Fruit fly (Drosophila melanogaster): Measurements from ENCODE around the gene CG43725.

CG43725 gene

dm6 chr2L:11123499-11123898, 48.2 kb downstream of the CG43725 start, which contains the start of the genes Csl4 and Nup160 (continued):
- TF ChIP-seq Awh (GFP tag; IDR thresholded peaks at IDR 0.05) (peak; percentile 55; the same call in 1 of the 2 replicates), Aef1 (GFP tag; IDR thresholded peaks at IDR 0.05) (peak; percentile 60; the same call in 1 of the 3 replicates), D (optimal IDR thresholded peaks at IDR 0.05) (no peak), D (GFP tag; optimal IDR thresholded peaks at IDR 0.05) (no peak), pho (GFP tag; optimal IDR thresholded peaks at IDR 0.05) (peak; percentile 85), CG6683 (GFP tag; optimal IDR thresholded peaks at IDR 0.05) (peak; percentile 40), CG15479 (GFP tag; optimal IDR thresholded peaks at IDR 0.05) (no peak), Lpt (GFP tag; optimal IDR thresholded peaks at IDR 0.05) (no peak), pros (GFP tag; optimal IDR thresholded peaks at IDR 0.05) (no peak), ara (GFP tag; IDR thresholded peaks at IDR 0.05) (peak; percentile 75), CG30403 (GFP tag; optimal IDR thresholded peaks at IDR 0.05) (peak; percentile 89), CG5245 (GFP tag; optimal IDR thresholded peaks at IDR 0.05) (peak; percentile 69), wdn (GFP tag; IDR thresholded peaks at IDR 0.05) (peak; percentile 56; the same call in 1 of the 2 replicates), CG30020 (tag; optimal IDR thresholded peaks at IDR 0.05) (peak; percentile 73), tup (GFP tag; optimal IDR thresholded peaks at IDR 0.05) (peak; percentile 68), YL-1 (GFP tag; optimal IDR thresholded peaks at IDR 0.05) (peak; percentile 84), crol (GFP tag; IDR thresholded peaks at IDR 0.05) (no peak), CG3281 (GFP tag; optimal IDR thresholded peaks at IDR 0.05) (peak; percentile 72), slou (GFP tag; optimal IDR thresholded peaks at IDR 0.05) (peak; percentile 78), Mrtf (GFP tag; IDR thresholded peaks at IDR 0.05) (no peak), CG9932 (GFP tag; IDR thresholded peaks at IDR 0.05) (peak; percentile 83), CG11456 (GFP tag; IDR thresholded peaks at IDR 0.05) (peak; percentile 82), Ptx1 (GFP tag; IDR thresholded peaks at IDR 0.05) (peak; percentile 74), CG15269 (tag; optimal IDR thresholded peaks at IDR 0.05) (no peak), trh (GFP tag; optimal IDR thresholded peaks at IDR 0.05) (peak; percentile 28), Nf-YC (tag; optimal IDR thresholded peaks at IDR 0.05) (no peak), NC2β (GFP tag; optimal IDR thresholded peaks at IDR 0.05) (peak; percentile 76), oc (tag; optimal IDR thresholded peaks at IDR 0.05) (no peak), CG43689 (GFP tag; IDR thresholded peaks at IDR 0.05) (no peak; the same call in 1 of the 2 replicates), yki (optimal IDR thresholded peaks at IDR 0.05) (no peak), Vsx1 (GFP tag; optimal IDR thresholded peaks at IDR 0.05) (no peak), danr (GFP tag; IDR thresholded peaks at IDR 0.05) (no peak), Lim3 (GFP tag; IDR thresholded peaks at IDR 0.05) (no peak), lov (optimal IDR thresholded peaks at IDR 0.05) (no peak), lov (GFP tag; IDR thresholded peaks at IDR 0.05) (no peak), CG32772 (GFP tag; IDR thresholded peaks at IDR 0.05) (peak; percentile 64), CG17328 (GFP tag; IDR thresholded peaks at IDR 0.05) (peak; percentile 78), gem (tag; optimal IDR thresholded peaks at IDR 0.05) (no peak), Hr39 (optimal IDR thresholded peaks at IDR 0.05) (no peak), CG15696 (tag; optimal IDR thresholded peaks at IDR 0.05) (peak; percentile 49), phol (tag; optimal IDR thresholded peaks at IDR 0.05) (peak; percentile 77), CG8924 (tag; optimal IDR thresholded peaks at IDR 0.05) (peak; percentile 69), cato (GFP tag; optimal IDR thresholded peaks at IDR 0.05; ENCODE audit: borderline replicate concordance) (peak; percentile 67), Six4 (GFP tag; optimal IDR thresholded peaks at IDR 0.05) (peak; percentile 57), CG4730 (GFP tag; IDR thresholded peaks at IDR 0.05) (no peak; the same call in 1 of the 2 replicates), mld (GFP tag; IDR thresholded peaks at IDR 0.05; ENCODE audit: partially characterized antibody) (no peak), tio (GFP tag; optimal IDR thresholded peaks at IDR 0.05) (no peak), lola (GFP tag; optimal IDR thresholded peaks at IDR 0.05) (peak in 1 of 3 experiments; percentile 67), Mad (GFP tag; optimal IDR thresholded peaks at IDR 0.05) (peak; percentile 79), CG17186 (GFP tag; optimal IDR thresholded peaks at IDR 0.05) (peak; percentile 69), Dref (GFP tag; IDR thresholded peaks at IDR 0.05) (peak; percentile 29; the same call in 1 of the 2 replicates), Adf1 (GFP tag; IDR thresholded peaks at IDR 0.05) (peak; percentile 34), gcm (GFP tag; optimal IDR thresholded peaks at IDR 0.05) (no peak)
